Worm (Caenorhabditis elegans) whole organism, mixed stage, embryonic: ENCODE data around the gene Y73B6BL.37.

Experiments
- M03D4.4 ChIP-seq: sonication (generic microtip); optimal IDR thresholded peaks from 2 replicates; lab custom pipeline; 2017; ENCODE audit warnings: mild to moderate bottlenecking, missing genetic modification characterization, missing compliant biosample characterization
- blmp-1 ChIP-seq: fragments of 150-350 bp; optimal IDR thresholded peaks from 2 replicates; lab custom pipeline; 2014; ENCODE audit warnings: missing biosample characterization, missing genetic modification characterization
- ceh-39 ChIP-seq: fragments of 150-350 bp; optimal IDR thresholded peaks from 2 replicates; lab custom pipeline; 2014; ENCODE audit warnings: missing biosample characterization, missing genetic modification characterization
- ceh-43 ChIP-seq: fragments of 200-800 bp; sonication (Bioruptor generic); optimal IDR thresholded peaks from 2 replicates; lab custom pipeline; 2018; ENCODE audit warnings: mild to moderate bottlenecking, missing genetic modification characterization, moderate library complexity, missing compliant biosample characterization
- ceh-83 ChIP-seq: fragments of 200-800 bp; sonication (Bioruptor generic); optimal IDR thresholded peaks from 2 replicates; lab custom pipeline; 2018; ENCODE audit warnings: mild to moderate bottlenecking, missing genetic modification characterization, missing compliant biosample characterization
- ces-1 ChIP-seq: fragments of 150-350 bp; optimal IDR thresholded peaks from 2 replicates; lab custom pipeline; 2014; ENCODE audit warnings: missing biosample characterization, missing genetic modification reagents, missing genetic modification characterization
- cnd-1 ChIP-seq: fragments of 200-800 bp; sonication (Bioruptor generic); optimal IDR thresholded peaks from 2 replicates; lab custom pipeline; 2018; ENCODE audit warnings: mild to moderate bottlenecking, missing genetic modification characterization, missing compliant biosample characterization
- drap-1 ChIP-seq: fragments of 200-800 bp; sonication (Bioruptor generic); optimal IDR thresholded peaks from 3 replicates; lab custom pipeline; 2018; ENCODE audit warnings: mild to moderate bottlenecking, missing genetic modification characterization, missing compliant biosample characterization
- elt-1 ChIP-seq: sonication (generic microtip); optimal IDR thresholded peaks from 2 replicates; lab custom pipeline; 2017; ENCODE audit warnings: missing genetic modification characterization, mild to moderate bottlenecking, missing compliant biosample characterization, antibody characterized with exemption, moderate library complexity, borderline replicate concordance; ENCODE audit not compliant: insufficient read depth
- elt-3 ChIP-seq: fragments of 150-350 bp; optimal IDR thresholded peaks from 2 replicates; lab custom pipeline; 2014; ENCODE audit warnings: missing biosample characterization, missing genetic modification characterization
- flh-1 ChIP-seq: fragments of 200-800 bp; sonication (Bioruptor generic); optimal IDR thresholded peaks from 2 replicates; lab custom pipeline; 2018; ENCODE audit warnings: mild to moderate bottlenecking, missing genetic modification characterization, moderate library complexity, missing compliant biosample characterization
- hlh-1 ChIP-seq: fragments of 150-350 bp; optimal IDR thresholded peaks from 2 replicates; lab custom pipeline; 2014; ENCODE audit warnings: missing biosample characterization, missing genetic modification reagents, missing genetic modification characterization
- lin-13 ChIP-seq: fragments of 150-350 bp; optimal IDR thresholded peaks from 2 replicates; lab custom pipeline; 2014; ENCODE audit warnings: missing biosample characterization, missing genetic modification characterization
- lin-32 ChIP-seq: fragments of 200-800 bp; sonication (Bioruptor generic); optimal IDR thresholded peaks from 2 replicates; lab custom pipeline; 2018; ENCODE audit warnings: mild to moderate bottlenecking, missing genetic modification characterization, missing compliant biosample characterization
- lsy-2 ChIP-seq: fragments of 150-350 bp; optimal IDR thresholded peaks from 2 replicates; lab custom pipeline; 2014; ENCODE audit warnings: missing biosample characterization, missing genetic modification characterization
- mep-1 ChIP-seq: fragments of 150-350 bp; optimal IDR thresholded peaks from 2 replicates; lab custom pipeline; 2017; ENCODE audit warnings: missing biosample characterization, missing genetic modification reagents, missing genetic modification characterization, inconsistent platforms
- mls-2 ChIP-seq: sonication (generic microtip); optimal IDR thresholded peaks from 2 replicates; lab custom pipeline; 2016; ENCODE audit warnings: mild to moderate bottlenecking, missing genetic modification characterization, moderate library complexity, missing compliant biosample characterization
- nhr-12 ChIP-seq: fragments of 150-350 bp; optimal IDR thresholded peaks from 2 replicates; lab custom pipeline; 2014; ENCODE audit warnings: missing biosample characterization, missing genetic modification characterization
- nhr-2 ChIP-seq: fragments of 150-350 bp; optimal IDR thresholded peaks from 2 replicates; lab custom pipeline; 2014; ENCODE audit warnings: missing biosample characterization, missing genetic modification characterization
- nhr-237 ChIP-seq: fragments of 150-350 bp; optimal IDR thresholded peaks from 2 replicates; lab custom pipeline; 2014; ENCODE audit warnings: missing biosample characterization, missing genetic modification characterization
- nhr-28 ChIP-seq: fragments of 150-350 bp; optimal IDR thresholded peaks from 2 replicates; lab custom pipeline; 2014; ENCODE audit warnings: missing biosample characterization, missing genetic modification characterization
- nhr-76 ChIP-seq: sonication (generic microtip); optimal IDR thresholded peaks from 2 replicates; lab custom pipeline; 2017; ENCODE audit warnings: missing biosample characterization, missing genetic modification characterization
- pha-4 ChIP-seq: fragments of 150-350 bp; optimal IDR thresholded peaks from 2 replicates; lab custom pipeline; 2018; ENCODE audit warnings: missing biosample characterization, missing genetic modification reagents, missing genetic modification characterization
- snpc-4 ChIP-seq: fragments of 150-350 bp; optimal IDR thresholded peaks from 2 replicates; lab custom pipeline; 2014; ENCODE audit warnings: missing biosample characterization, missing genetic modification characterization
- sptf-1 ChIP-seq: sonication (generic microtip); optimal IDR thresholded peaks from 2 replicates; lab custom pipeline; 2017; ENCODE audit warnings: mild to moderate bottlenecking, missing genetic modification characterization, moderate library complexity, missing compliant biosample characterization
- tbx-8 ChIP-seq: fragments of 200-800 bp; sonication (Bioruptor generic); optimal IDR thresholded peaks from 2 replicates; lab custom pipeline; 2018; ENCODE audit warnings: mild to moderate bottlenecking, missing genetic modification characterization, moderate library complexity, missing compliant biosample characterization
- unc-120 ChIP-seq: sonication (generic microtip); optimal IDR thresholded peaks from 2 replicates; lab custom pipeline; 2017; ENCODE audit warnings: missing genetic modification characterization, missing compliant biosample characterization; ENCODE audit not compliant: poor library complexity, severe bottlenecking
- unc-39 ChIP-seq: fragments of 150-350 bp; optimal IDR thresholded peaks from 2 replicates; lab custom pipeline; 2014; ENCODE audit warnings: missing biosample characterization, missing genetic modification characterization
- unc-62 ChIP-seq: fragments of 150-350 bp; optimal IDR thresholded peaks from 2 replicates; lab custom pipeline; 2014; ENCODE audit warnings: missing biosample characterization, missing genetic modification reagents, missing genetic modification characterization
- zip-8 ChIP-seq: fragments of 150-350 bp; optimal IDR thresholded peaks from 2 replicates; lab custom pipeline; 2014; ENCODE audit warnings: missing biosample characterization, missing genetic modification characterization
- ztf-11 ChIP-seq: fragments of 150-350 bp; optimal IDR thresholded peaks from 2 replicates; lab custom pipeline; 2014; ENCODE audit warnings: missing biosample characterization, missing genetic modification characterization

Y73B6BL.37 gene

ce11 chrIV:6500843-6501242 is 13.7 kb downstream of the Y73B6BL.37 start:
- TF ChIP-seq elt-1 (no peak), pha-4 (tag; lab: Kevin White, UChicago) (peak; percentile 88), lsy-2 (no peak)
- TF ChIP-seq, all 35 proteins: peak for 1

ce11 chrIV:6502725-6503124 is 15.6 kb downstream of the Y73B6BL.37 start:
- no peak for TF ChIP-seq snpc-4
- TF ChIP-seq nhr-237 (tag; lab: Kevin White, UChicago) = no peak
- no peak for TF ChIP-seq unc-120
- TF ChIP-seq ceh-83 (GFP tag; lab: Kevin White, UChicago) = no peak
- no peak for TF ChIP-seq flh-1 (GFP tag; lab: Kevin White, UChicago)
- no peak for TF ChIP-seq M03D4.4 (tag; lab: Kevin White, UChicago)
- no peak for TF ChIP-seq elt-1
- no peak for TF ChIP-seq tbx-8
- no peak for TF ChIP-seq blmp-1 (tag; lab: Kevin White, UChicago)
- TF ChIP-seq lsy-2 = no peak
- TF ChIP-seq ceh-39 (tag; lab: Kevin White, UChicago) = no peak
- TF ChIP-seq pha-4 (tag; lab: Kevin White, UChicago) = no peak
- no peak for TF ChIP-seq unc-39 (tag; lab: Kevin White, UChicago)
- no peak for TF ChIP-seq unc-62 (GFP tag; lab: Kevin White, UChicago)

- TF ChIP-seq nhr-2 (tag; lab: Kevin White, UChicago) = no peak
- TF ChIP-seq unc-39 (tag; lab: Kevin White, UChicago) = no peak
- no peak for TF ChIP-seq cnd-1 (tag; lab: Kevin White, UChicago)
- no peak for TF ChIP-seq elt-1
- TF ChIP-seq elt-3 (tag; lab: Kevin White, UChicago) = no peak
- no peak for TF ChIP-seq ceh-83 (GFP tag; lab: Kevin White, UChicago)
- TF ChIP-seq hlh-1 = no peak
- TF ChIP-seq M03D4.4 (tag; lab: Kevin White, UChicago) = no peak
- TF ChIP-seq ces-1 (GFP tag; lab: Kevin White, UChicago) = no peak
- no peak for TF ChIP-seq nhr-28 (tag; lab: Kevin White, UChicago)
- TF ChIP-seq tbx-8 = no peak
- no peak for TF ChIP-seq lin-13 (tag; lab: Kevin White, UChicago)
- no peak for TF ChIP-seq unc-62 (GFP tag; lab: Kevin White, UChicago)
- no peak for TF ChIP-seq zip-8 (tag; lab: Kevin White, UChicago)
These were observed 19.3 kb downstream of the Y73B6BL.37 start, which contains the start of gene pqn-89 for ce11 chrIV:6506424-6506823. Gene pqn-89 (plus strand): TSS chrIV:6506724.

- TF ChIP-seq ceh-83 (GFP tag; lab: Kevin White, UChicago) (no peak), mep-1 (no peak), sptf-1 (no peak), ceh-43 (GFP tag; lab: Kevin White, UChicago) (no peak), mls-2 (tag; lab: Kevin White, UChicago) (no peak), ztf-11 (tag; lab: Kevin White, UChicago) (no peak), lsy-2 (no peak), lin-13 (tag; lab: Kevin White, UChicago) (no peak), lin-32 (GFP tag; lab: Kevin White, UChicago) (no peak)
These were observed 24.6 kb downstream of the Y73B6BL.37 start for ce11 chrIV:6511767-6512166.

- TF ChIP-seq blmp-1 (tag; lab: Kevin White, UChicago) (no peak), unc-120 (no peak), zip-8 (tag; lab: Kevin White, UChicago) (no peak), ceh-43 (GFP tag; lab: Kevin White, UChicago) (no peak), lsy-2 (no peak), cnd-1 (tag; lab: Kevin White, UChicago) (no peak), nhr-2 (tag; lab: Kevin White, UChicago) (no peak), lin-32 (GFP tag; lab: Kevin White, UChicago) (no peak), nhr-76 (tag; lab: Kevin White, UChicago) (no peak), ceh-39 (tag; lab: Kevin White, UChicago) (no peak), nhr-12 (tag; lab: Kevin White, UChicago) (no peak)
These were observed 27.6 kb downstream of the Y73B6BL.37 start for ce11 chrIV:6514700-6515099.

ce11 chrIV:6517859-6518258 is 30.7 kb downstream of the Y73B6BL.37 start, which contains the start of gene C01G5.7:
Gene C01G5.7 (plus strand): TSS chrIV:6518159.
- TF ChIP-seq lsy-2 = no peak
- no peak for TF ChIP-seq mep-1
- TF ChIP-seq unc-39 (tag; lab: Kevin White, UChicago) = no peak
- TF ChIP-seq flh-1 (GFP tag; lab: Kevin White, UChicago) = no peak
- TF ChIP-seq snpc-4 = no peak
- no peak for TF ChIP-seq mls-2 (tag; lab: Kevin White, UChicago)
- no peak for TF ChIP-seq drap-1 (GFP tag; lab: Kevin White, UChicago)
- TF ChIP-seq ceh-83 (GFP tag; lab: Kevin White, UChicago) = no peak
- TF ChIP-seq blmp-1 (tag; lab: Kevin White, UChicago) = no peak
- TF ChIP-seq unc-62 (GFP tag; lab: Kevin White, UChicago) = no peak
- TF ChIP-seq pha-4 (tag; lab: Kevin White, UChicago) = no peak
- TF ChIP-seq hlh-1 = no peak
- TF ChIP-seq ceh-39 (tag; lab: Kevin White, UChicago) = no peak
- TF ChIP-seq nhr-237 (tag; lab: Kevin White, UChicago) = no peak
- TF ChIP-seq, all 35 proteins: peak for 0
